Worm (Caenorhabditis elegans) whole organism, L3 larva: Measurements from ENCODE around the gene irld-66.

ENCODE experiments used
- ZK546.5 ChIP-seq: sonication (generic microtip); optimal IDR thresholded peaks from 2 replicates; lab custom pipeline; 2017; ENCODE audit warnings: missing biosample characterization, missing genetic modification characterization
- ama-1 ChIP-seq: fragments of 150-350 bp; optimal IDR thresholded peaks from 2 replicates; lab custom pipeline; 2018
- daf-12 ChIP-seq: fragments of 150-350 bp; optimal IDR thresholded peaks from 2 replicates; lab custom pipeline; 2014; ENCODE audit warnings: missing biosample characterization, missing genetic modification reagents, missing genetic modification characterization
- fkh-10 ChIP-seq: sonication (generic microtip); optimal IDR thresholded peaks from 2 replicates; lab custom pipeline; 2017; ENCODE audit warnings: missing biosample characterization, missing genetic modification reagents, missing genetic modification characterization
- fos-1 ChIP-seq: fragments of 150-350 bp; optimal IDR thresholded peaks from 2 replicates; lab custom pipeline; 2014; ENCODE audit warnings: missing biosample characterization, missing genetic modification characterization
- nhr-28 ChIP-seq: fragments of 150-350 bp; optimal IDR thresholded peaks from 2 replicates; lab custom pipeline; 2014; ENCODE audit warnings: missing biosample characterization, missing genetic modification characterization
- nhr-77 ChIP-seq: fragments of 150-350 bp; optimal IDR thresholded peaks from 2 replicates; lab custom pipeline; 2014; ENCODE audit warnings: missing biosample characterization, missing genetic modification characterization
- pha-4 ChIP-seq: fragments of 150-350 bp; optimal IDR thresholded peaks from 2 replicates; lab custom pipeline; 2014; ENCODE audit warnings: missing biosample characterization, missing genetic modification reagents, missing genetic modification characterization
- skn-1 ChIP-seq: fragments of 150-350 bp; optimal IDR thresholded peaks from 2 replicates; lab custom pipeline; 2014; ENCODE audit warnings: missing biosample characterization, missing genetic modification characterization
- zag-1 ChIP-seq: fragments of 150-350 bp; optimal IDR thresholded peaks from 2 replicates; lab custom pipeline; 2014; ENCODE audit warnings: missing biosample characterization, missing genetic modification characterization

ce11 chrII:2919074-2919857 is 21.4 kb downstream of the irld-66 start, which contains the start of the genes ncap-1 and Y110A2AR.1:
- TF ChIP-seq skn-1 (tag; lab: Kevin White, UChicago) (no peak), nhr-28 (tag; lab: Kevin White, UChicago) (no peak), fos-1 (tag; lab: Kevin White, UChicago) (no peak), ama-1 (no peak), zag-1 (no peak), ZK546.5 (tag; lab: Kevin White, UChicago) (no peak), daf-12 (tag; lab: Kevin White, UChicago) (no peak), pha-4 (tag; lab: Kevin White, UChicago) (peak; percentile 9), nhr-77 (tag; lab: Kevin White, UChicago) (no peak), fkh-10 (no peak)
